Fruit fly (Drosophila melanogaster) whole organism, wandering third instar larva: Measurements from ENCODE around the gene CG10584.

Source experiments
- Abd-B ChIP-seq: fragments of >200 bp; optimal IDR thresholded peaks from 2 replicates; lab custom pipeline; 2017; ENCODE audit warnings: missing biosample characterization, missing genetic modification characterization
- CG32264 ChIP-seq: fragments of 200-800 bp; sonication (Bioruptor generic); optimal IDR thresholded peaks from 2 replicates; lab custom pipeline; 2016; ENCODE audit warnings: missing biosample characterization, missing genetic modification characterization
- CG9705 ChIP-seq: fragments of 200-800 bp; sonication (Bioruptor generic); optimal IDR thresholded peaks from 2 replicates; lab custom pipeline; 2018; ENCODE audit warnings: missing biosample characterization, mild to moderate bottlenecking, missing genetic modification characterization
- CrebA ChIP-seq: fragments of 200-800 bp; sonication (Bioruptor generic); optimal IDR thresholded peaks from 2 replicates; lab custom pipeline; 2016; ENCODE audit warnings: missing biosample characterization, mild to moderate bottlenecking, missing genetic modification characterization, borderline replicate concordance
- Dfd ChIP-seq: fragments of >200 bp; optimal IDR thresholded peaks from 2 replicates; lab custom pipeline; 2017; ENCODE audit warnings: missing biosample characterization, missing genetic modification characterization
- Dif ChIP-seq: fragments of 200-275, 200-300 bp; sonication (Bioruptor generic); optimal IDR thresholded peaks from 2 replicates; lab custom pipeline; 2018; ENCODE audit warnings: missing biosample characterization, missing genetic modification characterization; ENCODE audit not compliant: partially characterized antibody
- GATAd ChIP-seq: sonication (Bioruptor generic); optimal IDR thresholded peaks from 2 replicates; lab custom pipeline; 2016; ENCODE audit warnings: missing biosample characterization, missing genetic modification characterization
- HLH106 ChIP-seq: fragments of 200-800 bp; optimal IDR thresholded peaks from 3 replicates; lab custom pipeline; 2019; ENCODE audit warnings: missing biosample characterization, mild to moderate bottlenecking, missing genetic modification characterization, moderate library complexity
- Hnf4 ChIP-seq: fragments of 200-800 bp; sonication (Bioruptor generic); optimal IDR thresholded peaks from 2 replicates; lab custom pipeline; 2016; ENCODE audit warnings: missing biosample characterization, mild to moderate bottlenecking, missing genetic modification characterization
- Hr78 ChIP-seq: fragments of >200 bp; optimal IDR thresholded peaks from 2 replicates; lab custom pipeline; 2017; ENCODE audit warnings: missing biosample characterization, missing genetic modification characterization
- Hr83 ChIP-seq: fragments of 200-300 bp; sonication (Bioruptor generic); optimal IDR thresholded peaks from 2 replicates; lab custom pipeline; 2016; ENCODE audit warnings: missing biosample characterization, mild to moderate bottlenecking, missing genetic modification characterization, moderate library complexity; ENCODE audit not compliant: poor library complexity, severe bottlenecking
- Jra ChIP-seq: sonication (Bioruptor generic); optimal IDR thresholded peaks from 2 replicates; lab custom pipeline; 2016; ENCODE audit warnings: missing biosample characterization, missing genetic modification characterization
- Mio ChIP-seq: sonication (Bioruptor generic); optimal IDR thresholded peaks from 2 replicates; lab custom pipeline; 2016; ENCODE audit warnings: missing biosample characterization, missing genetic modification characterization
- Myc ChIP-seq: fragments of >200 bp; optimal IDR thresholded peaks from 2 replicates; lab custom pipeline; 2017
- N ChIP-seq: fragments of >200 bp; optimal IDR thresholded peaks from 2 replicates; lab custom pipeline; 2018; ENCODE audit warnings: missing biosample characterization, missing external identifiers, missing genetic modification characterization
- OdsH ChIP-seq: fragments of 200-800 bp; sonication (Bioruptor generic); optimal IDR thresholded peaks from 2 replicates; lab custom pipeline; 2016; ENCODE audit warnings: missing biosample characterization, mild to moderate bottlenecking, missing genetic modification characterization
- Rel ChIP-seq, 2 experiments: fragments of 200-800 bp; sonication (Bioruptor generic) in 1 of 2; optimal IDR thresholded peaks; 2 replicates in 1 of 2; 3 replicates in 1 of 2; lab custom pipeline; 2016 to 2019; ENCODE audit warnings: mild to moderate bottlenecking in 2 of 2, missing biosample characterization in 2 of 2, missing genetic modification characterization in 2 of 2, moderate library complexity in 1 of 2
- Sp1 ChIP-seq: fragments of 200-800 bp; sonication (Bioruptor generic); optimal IDR thresholded peaks from 3 replicates; lab custom pipeline; 2019; ENCODE audit warnings: missing biosample characterization, mild to moderate bottlenecking, missing genetic modification characterization, moderate library complexity
- Vsx2 ChIP-seq: fragments of 200-300, 225-300 bp; sonication (Bioruptor generic); optimal IDR thresholded peaks from 2 replicates; lab custom pipeline; 2018; ENCODE audit warnings: missing biosample characterization, missing genetic modification characterization; ENCODE audit not compliant: partially characterized antibody
- br ChIP-seq: fragments of 200-800 bp; sonication (Bioruptor generic); optimal IDR thresholded peaks from 2 replicates; lab custom pipeline; 2016; ENCODE audit warnings: missing biosample characterization, missing genetic modification characterization
- brk ChIP-seq: fragments of 200-800 bp; sonication (Bioruptor generic); optimal IDR thresholded peaks from 2 replicates; lab custom pipeline; 2016; ENCODE audit warnings: missing biosample characterization, mild to moderate bottlenecking, missing genetic modification characterization
- dl ChIP-seq, 2 experiments: fragments of 175-275, 200-275 bp in 1 of 2; fragments of 200-275 bp in 1 of 2; sonication (Bioruptor generic); optimal IDR thresholded peaks; lab custom pipeline; 2018; ENCODE audit warnings: mild to moderate bottlenecking in 2 of 2, missing biosample characterization in 2 of 2, missing genetic modification characterization in 2 of 2, moderate library complexity in 2 of 2; ENCODE audit not compliant: partially characterized antibody in 2 of 2, insufficient read depth in 1 of 2
- dmrt93B ChIP-seq: fragments of 200-800 bp; sonication (Bioruptor generic); optimal IDR thresholded peaks from 2 replicates; lab custom pipeline; 2018; ENCODE audit warnings: missing biosample characterization, mild to moderate bottlenecking, missing genetic modification characterization
- dsf ChIP-seq: sonication (Bioruptor generic); optimal IDR thresholded peaks from 2 replicates; lab custom pipeline; 2016; ENCODE audit warnings: missing biosample characterization, missing genetic modification characterization, borderline replicate concordance
- ey ChIP-seq: fragments of 200-800 bp; sonication (Bioruptor generic); optimal IDR thresholded peaks from 2 replicates; lab custom pipeline; 2016; ENCODE audit warnings: missing biosample characterization, missing genetic modification characterization
- foxo ChIP-seq, 2 experiments: fragments of 200-800 bp; sonication (Bioruptor generic); optimal IDR thresholded peaks; 2 replicates in 1 of 2; 3 replicates in 1 of 2; lab custom pipeline; 2016 to 2017; ENCODE audit warnings: missing biosample characterization in 2 of 2, missing genetic modification characterization in 2 of 2
- fru ChIP-seq: fragments of 200-800 bp; sonication (Bioruptor generic); optimal IDR thresholded peaks from 3 replicates; lab custom pipeline; 2016; ENCODE audit warnings: missing biosample characterization, mild to moderate bottlenecking, missing genetic modification characterization
- h ChIP-seq: fragments of 200-800 bp; sonication (Bioruptor generic); optimal IDR thresholded peaks from 3 replicates; lab custom pipeline; 2016; ENCODE audit warnings: missing biosample characterization, mild to moderate bottlenecking, missing genetic modification characterization
- jim ChIP-seq: fragments of 175-275, 200-325 bp; sonication (Bioruptor generic); optimal IDR thresholded peaks from 2 replicates; lab custom pipeline; 2016; ENCODE audit warnings: missing biosample characterization, mild to moderate bottlenecking, missing genetic modification characterization
- lola ChIP-seq: fragments of >200 bp; optimal IDR thresholded peaks from 2 replicates; lab custom pipeline; 2017; ENCODE audit warnings: missing biosample characterization, missing genetic modification characterization
- pan ChIP-seq: fragments of >200 bp; optimal IDR thresholded peaks from 2 replicates; lab custom pipeline; 2017
- psq ChIP-seq: fragments of 200-800 bp; sonication (Bioruptor generic); optimal IDR thresholded peaks from 3 replicates; lab custom pipeline; 2017; ENCODE audit warnings: missing biosample characterization, mild to moderate bottlenecking, missing genetic modification characterization, moderate library complexity
- rgr ChIP-seq: fragments of 200-800 bp; sonication (Bioruptor generic); optimal IDR thresholded peaks from 3 replicates; lab custom pipeline; 2016; ENCODE audit warnings: missing biosample characterization, mild to moderate bottlenecking, missing genetic modification characterization
- sage ChIP-seq: fragments of 200-800 bp; sonication (Bioruptor generic); optimal IDR thresholded peaks from 2 replicates; lab custom pipeline; 2016; ENCODE audit warnings: missing biosample characterization, mild to moderate bottlenecking, missing genetic modification characterization
- sv ChIP-seq: fragments of 200-800 bp; sonication (Bioruptor generic); optimal IDR thresholded peaks from 3 replicates; lab custom pipeline; 2016; ENCODE audit warnings: missing biosample characterization, missing genetic modification characterization
- tai ChIP-seq: sonication (Bioruptor generic); optimal IDR thresholded peaks from 2 replicates; lab custom pipeline; 2016; ENCODE audit warnings: missing biosample characterization, missing genetic modification characterization
- usp ChIP-seq: fragments of >200 bp; optimal IDR thresholded peaks from 2 replicates; lab custom pipeline; 2017; ENCODE audit warnings: missing biosample characterization, missing genetic modification characterization
- woc ChIP-seq: sonication (Bioruptor generic); optimal IDR thresholded peaks from 2 replicates; lab custom pipeline; 2016; ENCODE audit warnings: missing biosample characterization, mild to moderate bottlenecking, missing genetic modification characterization

The CG10584 gene

dm6 chr3L:21043435-21043834 lies 12.3 kb upstream of the CG10584 start:
- TF ChIP-seq Dfd (peak; percentile 32), CG9705 (no peak), br (GFP tag; lab: Kevin White, UChicago) (no peak), N (GFP tag; lab: Kevin White, UChicago) (no peak)

DNA sequence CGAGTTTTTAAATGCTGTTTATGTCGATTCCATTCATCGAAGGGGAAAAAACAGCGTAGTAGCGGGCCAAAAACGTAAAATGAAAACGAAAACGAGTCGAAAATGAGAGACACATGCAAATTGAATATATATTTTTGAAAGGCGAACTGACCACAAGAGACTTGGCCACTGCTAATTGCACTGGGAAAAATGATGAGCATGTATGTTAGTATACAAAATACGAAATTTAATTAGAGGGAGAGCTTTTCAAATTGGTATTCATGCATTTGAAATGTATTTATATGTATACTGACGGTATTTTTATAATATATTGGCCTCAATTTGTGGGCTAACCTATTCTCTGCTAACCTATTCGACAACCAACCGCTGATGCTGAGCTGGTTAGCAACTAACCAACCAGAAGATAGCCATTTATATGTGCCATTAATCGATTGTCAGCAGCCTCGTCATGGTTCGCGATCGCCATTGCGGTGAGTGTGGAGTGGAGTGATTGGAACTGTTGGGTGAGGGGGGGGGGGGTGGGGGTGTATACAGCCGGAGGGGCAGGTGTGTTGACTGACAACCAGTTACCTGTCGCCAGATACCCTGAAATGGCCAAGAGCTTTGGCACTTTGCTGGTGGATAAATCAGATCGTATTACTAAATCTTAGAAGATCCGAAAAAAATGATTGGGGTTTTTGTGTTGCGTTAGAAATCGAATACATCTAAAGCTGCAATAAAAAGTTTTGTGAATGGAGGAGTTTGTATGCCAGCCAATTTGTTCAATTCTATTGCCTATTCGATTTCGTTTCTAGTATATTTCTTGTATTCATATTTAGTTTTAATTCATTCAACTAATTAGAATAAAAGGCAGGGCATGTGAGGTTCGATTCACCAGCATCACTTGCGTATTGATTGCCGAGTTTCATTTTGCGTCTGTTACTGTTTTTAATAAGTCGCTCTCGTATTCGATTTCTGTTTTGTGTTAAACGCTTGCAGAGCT lies 11.1 kb upstream of the CG10584 start:
- TF ChIP-seq OdsH (peak; percentile 9), Rel (GFP tag; optimal IDR thresholded peaks at IDR 0.05; lab: Kevin White, UChicago) (no peak), Rel (tag; optimal IDR thresholded peaks at IDR 0.05; lab: Kevin White, UChicago) (peak; percentile 8), pan (lab: Kevin White, UChicago) (no peak), Hnf4 (GFP tag; lab: Kevin White, UChicago) (peak; percentile 7), lola (GFP tag; lab: Kevin White, UChicago) (no peak), dsf (no peak), psq (GFP tag; lab: Kevin White, UChicago) (peak; percentile 18), br (GFP tag; lab: Kevin White, UChicago) (peak; percentile 20), foxo (GFP tag; optimal IDR thresholded peaks at IDR 0.05; lab: Kevin White, UChicago) (peak in 1 of 2 experiments; percentile 50), fru (GFP tag; lab: Kevin White, UChicago) (peak; percentile 1), dmrt93B (GFP tag; lab: Kevin White, UChicago) (peak; percentile 6), Sp1 (peak; percentile 53), Myc (no peak), h (GFP tag; lab: Kevin White, UChicago) (peak; percentile 41), ey (GFP tag; lab: Kevin White, UChicago) (peak; percentile 26), Mio (GFP tag; lab: Kevin White, UChicago) (no peak), Dfd (no peak), CrebA (GFP tag; lab: Kevin White, UChicago) (no peak), HLH106 (tag; lab: Kevin White, UChicago) (peak; percentile 48), brk (GFP tag; lab: Kevin White, UChicago) (no peak), rgr (GFP tag; lab: Kevin White, UChicago) (peak; percentile 19), N (GFP tag; lab: Kevin White, UChicago) (no peak), CG32264 (GFP tag; lab: Kevin White, UChicago) (no peak), Vsx2 (no peak), Hr83 (no peak), Hr78 (GFP tag; lab: Kevin White, UChicago) (no peak), CG9705 (no peak)

- TF ChIP-seq Rel (GFP tag; optimal IDR thresholded peaks at IDR 0.05; lab: Kevin White, UChicago) = no peak
- peak; percentile 43 for TF ChIP-seq Rel (tag; optimal IDR thresholded peaks at IDR 0.05; lab: Kevin White, UChicago)
- TF ChIP-seq Hr83 = no peak
These were observed 9.7 kb upstream of the CG10584 start for dm6 chr3L:21040831-21041230.

- no peak for TF ChIP-seq usp (GFP tag; lab: Kevin White, UChicago)
- peak; percentile 60 for TF ChIP-seq OdsH
- no peak for TF ChIP-seq Dif
- TF ChIP-seq Rel (GFP tag; optimal IDR thresholded peaks at IDR 0.05; lab: Kevin White, UChicago) = no peak
- TF ChIP-seq Rel (tag; optimal IDR thresholded peaks at IDR 0.05; lab: Kevin White, UChicago) = no peak
- TF ChIP-seq br (GFP tag; lab: Kevin White, UChicago) = no peak
- TF ChIP-seq dsf = no peak
- TF ChIP-seq Abd-B (GFP tag; lab: Kevin White, UChicago) = no peak
- no peak for TF ChIP-seq woc (GFP tag; lab: Kevin White, UChicago)
- TF ChIP-seq psq (GFP tag; lab: Kevin White, UChicago) = peak; percentile 37
- no peak for TF ChIP-seq CG32264 (GFP tag; lab: Kevin White, UChicago)
- TF ChIP-seq GATAd (GFP tag; lab: Kevin White, UChicago) = no peak
- TF ChIP-seq N (GFP tag; lab: Kevin White, UChicago) = no peak
- no peak for TF ChIP-seq sage (GFP tag; lab: Kevin White, UChicago)
- no peak for TF ChIP-seq dmrt93B (GFP tag; lab: Kevin White, UChicago)
- TF ChIP-seq h (GFP tag; lab: Kevin White, UChicago) = peak; percentile 35
- no peak for TF ChIP-seq CrebA (GFP tag; lab: Kevin White, UChicago)
- no peak for TF ChIP-seq Dfd
- peak in 1 of 2 experiments; percentile 35 for TF ChIP-seq foxo (GFP tag; optimal IDR thresholded peaks at IDR 0.05; lab: Kevin White, UChicago)
- TF ChIP-seq ey (GFP tag; lab: Kevin White, UChicago) = peak; percentile 27
- peak; percentile 41 for TF ChIP-seq Hnf4 (GFP tag; lab: Kevin White, UChicago)
- TF ChIP-seq dl (GFP tag; optimal IDR thresholded peaks at IDR 0.05; lab: Kevin White, UChicago; ENCODE audit: insufficient read depth in 1 of 2, partially characterized antibody in 2 of 2) = no peak
- TF ChIP-seq jim (GFP tag; lab: Kevin White, UChicago) = no peak
- TF ChIP-seq CG9705 = no peak
- TF ChIP-seq Myc = no peak
- no peak for TF ChIP-seq tai (GFP tag; lab: Kevin White, UChicago)
- no peak for TF ChIP-seq Vsx2
- peak; percentile 29 for TF ChIP-seq sv
- no peak for TF ChIP-seq Jra
- TF ChIP-seq fru (GFP tag; lab: Kevin White, UChicago) = peak; percentile 16
- no peak for TF ChIP-seq lola (GFP tag; lab: Kevin White, UChicago)
- no peak for TF ChIP-seq brk (GFP tag; lab: Kevin White, UChicago)
- no peak for TF ChIP-seq Mio (GFP tag; lab: Kevin White, UChicago)
- TF ChIP-seq Hr78 (GFP tag; lab: Kevin White, UChicago) = no peak
These were observed 6.2 kb upstream of the CG10584 start for dm6 chr3L:21037404-21037803.
